Worm (Caenorhabditis elegans): ENCODE data around the gene C09H5.7.

The C09H5.7 gene

ce11 chrV:8085141-8085540, at the start of gene C09H5.7:
C09H5.7 (minus strand) TSS chrV:8085241.
- no peak for TF ChIP-seq ama-1 (optimal IDR thresholded peaks at IDR 0.05)
- TF ChIP-seq ceh-16 (tag; optimal IDR thresholded peaks at IDR 0.05): no peak
- TF ChIP-seq snpc-4 (tag; optimal IDR thresholded peaks at IDR 0.05): no peak
- TF ChIP-seq nhr-77 (tag; optimal IDR thresholded peaks at IDR 0.05): no peak
- no peak for TF ChIP-seq nhr-237 (tag; optimal IDR thresholded peaks at IDR 0.05)
- TF ChIP-seq elt-1 (tag; optimal IDR thresholded peaks at IDR 0.05): no peak
- no peak for TF ChIP-seq sma-3 (GFP tag; optimal IDR thresholded peaks at IDR 0.05)
- no peak for TF ChIP-seq dmd-4 (tag; optimal IDR thresholded peaks at IDR 0.05)
- TF ChIP-seq lin-13 (GFP tag; optimal IDR thresholded peaks at IDR 0.05): no peak
- TF ChIP-seq ztf-1 (GFP tag; conservative IDR thresholded peaks at IDR 0.05): no peak
- TF ChIP-seq fos-1 (tag; optimal IDR thresholded peaks at IDR 0.05): no peak
- no peak for TF ChIP-seq sem-4 (tag; optimal IDR thresholded peaks at IDR 0.05)
- TF ChIP-seq nhr-12 (tag; optimal IDR thresholded peaks at IDR 0.05): no peak

ce11 chrV:8132926-8133325, 47.9 kb upstream of the C09H5.7 start, which contains the start of gene D1014.4:
D1014.4 (plus strand) TSS chrV:8133226.
- TF ChIP-seq ZK546.5 (tag; optimal IDR thresholded peaks at IDR 0.05) (no peak), dmd-4 (tag; optimal IDR thresholded peaks at IDR 0.05) (no peak), egl-27 (tag; optimal IDR thresholded peaks at IDR 0.05) (no peak)

- TF ChIP-seq lin-39 (tag; optimal IDR thresholded peaks at IDR 0.05) (no peak), ama-1 (optimal IDR thresholded peaks at IDR 0.05) (peak; percentile 25)
These were observed 46.6 kb upstream of the C09H5.7 start for ce11 chrV:8131628-8132027.

- TF ChIP-seq nhr-25 (tag; optimal IDR thresholded peaks at IDR 0.05) (no peak), elt-3 (tag; optimal IDR thresholded peaks at IDR 0.05) (no peak), aly-2 (tag; optimal IDR thresholded peaks at IDR 0.05) (no peak), nhr-21 (tag; optimal IDR thresholded peaks at IDR 0.05) (no peak), ztf-1 (GFP tag; conservative IDR thresholded peaks at IDR 0.05) (no peak), nhr-10 (tag; optimal IDR thresholded peaks at IDR 0.05) (no peak)
These were observed 45.8 kb upstream of the C09H5.7 start for ce11 chrV:8130812-8131211.

ce11 chrV:8130149-8130661, 45.2 kb upstream of the C09H5.7 start, which contains the start of gene snap-1:
snap-1 (plus strand) TSS chrV:8130611.
- no peak for TF ChIP-seq unc-62 (GFP tag; optimal IDR thresholded peaks at IDR 0.05)
- TF ChIP-seq R02D3.7 (tag; optimal IDR thresholded peaks at IDR 0.05): no peak
- peak; percentile 45 for TF ChIP-seq crh-2 (tag; optimal IDR thresholded peaks at IDR 0.05)
- peak; percentile 26 for TF ChIP-seq ama-1 (optimal IDR thresholded peaks at IDR 0.05)
- no peak for TF ChIP-seq lin-11 (tag; optimal IDR thresholded peaks at IDR 0.05)
- no peak for TF ChIP-seq ceh-16 (tag; optimal IDR thresholded peaks at IDR 0.05)
- TF ChIP-seq elt-3 (tag; optimal IDR thresholded peaks at IDR 0.05): no peak
- peak in 1 of 2 experiments; percentile 64 for TF ChIP-seq lsy-2 (tag; optimal IDR thresholded peaks at IDR 0.05)
- TF ChIP-seq egl-27 (tag; optimal IDR thresholded peaks at IDR 0.05): peak; percentile 14
- TF ChIP-seq nhr-11 (tag; optimal IDR thresholded peaks at IDR 0.05): no peak
- TF ChIP-seq ztf-11 (tag; optimal IDR thresholded peaks at IDR 0.05): no peak
- peak; percentile 26 for TF ChIP-seq ztf-4 (tag; optimal IDR thresholded peaks at IDR 0.05)
- TF ChIP-seq skn-1 (tag; optimal IDR thresholded peaks at IDR 0.05): no peak
- no peak for TF ChIP-seq nhr-23 (tag; optimal IDR thresholded peaks at IDR 0.05)
- peak; percentile 92 for TF ChIP-seq C34F6.9 (tag; optimal IDR thresholded peaks at IDR 0.05)
- TF ChIP-seq nhr-25 (tag; optimal IDR thresholded peaks at IDR 0.05): peak; percentile 2
- no peak for TF ChIP-seq dmd-4 (tag; optimal IDR thresholded peaks at IDR 0.05)
- peak; percentile 47 for TF ChIP-seq snpc-4 (tag; optimal IDR thresholded peaks at IDR 0.05)
- no peak for TF ChIP-seq nhr-6 (tag; optimal IDR thresholded peaks at IDR 0.05)
- no peak for TF ChIP-seq nhr-77 (tag; optimal IDR thresholded peaks at IDR 0.05)
- TF ChIP-seq unc-39 (tag; optimal IDR thresholded peaks at IDR 0.05): no peak
- peak; percentile 16 for TF ChIP-seq nhr-21 (tag; optimal IDR thresholded peaks at IDR 0.05)
- TF ChIP-seq elt-1 (tag; optimal IDR thresholded peaks at IDR 0.05): no peak
- peak; percentile 62 for TF ChIP-seq unc-55 (GFP tag; optimal IDR thresholded peaks at IDR 0.05)
- peak; percentile 76 for TF ChIP-seq zag-1 (tag; optimal IDR thresholded peaks at IDR 0.05)
- TF ChIP-seq ZK546.5 (tag; optimal IDR thresholded peaks at IDR 0.05): no peak
- TF ChIP-seq ztf-1 (GFP tag; conservative IDR thresholded peaks at IDR 0.05): no peak
- TF ChIP-seq alr-1 (tag; optimal IDR thresholded peaks at IDR 0.05): no peak
- no peak for TF ChIP-seq nhr-12 (tag; optimal IDR thresholded peaks at IDR 0.05)
- TF ChIP-seq ceh-82 (tag; optimal IDR thresholded peaks at IDR 0.05): no peak
- no peak for TF ChIP-seq lin-13 (GFP tag; optimal IDR thresholded peaks at IDR 0.05)
- TF ChIP-seq sma-3 (GFP tag; optimal IDR thresholded peaks at IDR 0.05): no peak
- TF ChIP-seq lin-39 (tag; optimal IDR thresholded peaks at IDR 0.05): no peak
- no peak for TF ChIP-seq blmp-1 (tag; optimal IDR thresholded peaks at IDR 0.05; ENCODE audit: insufficient read depth)
- no peak for TF ChIP-seq sem-4 (tag; optimal IDR thresholded peaks at IDR 0.05)
- TF ChIP-seq gmeb-1 (tag; optimal IDR thresholded peaks at IDR 0.05): no peak
- peak; percentile 55 for TF ChIP-seq mab-5 (tag; optimal IDR thresholded peaks at IDR 0.05)
- no peak for TF ChIP-seq Y55F3AM.14 (GFP tag; optimal IDR thresholded peaks at IDR 0.05)
- no peak for TF ChIP-seq peb-1 (tag; optimal IDR thresholded peaks at IDR 0.05)
- TF ChIP-seq mdl-1 (tag; optimal IDR thresholded peaks at IDR 0.05): peak in 1 of 2 experiments; percentile 61

Measured in whole organism, L2 larva.